Worm (Caenorhabditis elegans) whole organism, L1 larva: ENCODE data around the gene ZC412.5.

Source experiments
- C04F5.9 ChIP-seq: sonication (generic microtip); optimal IDR thresholded peaks from 2 replicates; lab custom pipeline; 2016; ENCODE audit warnings: missing genetic modification characterization, missing compliant biosample characterization
- C16A3.4 ChIP-seq: fragments of 150-350 bp; optimal IDR thresholded peaks from 2 replicates; lab custom pipeline; 2014; ENCODE audit warnings: missing biosample characterization, missing genetic modification characterization
- C34B4.2 ChIP-seq: sonication (generic microtip); optimal IDR thresholded peaks from 2 replicates; lab custom pipeline; 2017; ENCODE audit warnings: mild to moderate bottlenecking, missing genetic modification characterization, missing compliant biosample characterization
- alr-1 ChIP-seq: fragments of 200-800 bp; sonication (Bioruptor generic); optimal IDR thresholded peaks from 2 replicates; lab custom pipeline; 2018; ENCODE audit warnings: borderline replicate concordance, mild to moderate bottlenecking, missing genetic modification characterization, missing compliant biosample characterization
- blmp-1 ChIP-seq: fragments of 150-350 bp; optimal IDR thresholded peaks from 2 replicates; lab custom pipeline; 2014; ENCODE audit warnings: missing biosample characterization, missing genetic modification characterization
- ceh-8 ChIP-seq: fragments of 200-800 bp; sonication (Bioruptor generic); optimal IDR thresholded peaks from 2 replicates; lab custom pipeline; 2018; ENCODE audit warnings: mild to moderate bottlenecking, missing genetic modification characterization, moderate library complexity, missing compliant biosample characterization
- ceh-82 ChIP-seq, 3 experiments: fragments of 150-350 bp in 1 of 3; sonication (generic microtip) in 2 of 3; optimal IDR thresholded peaks; 2 replicates each; lab custom pipeline; 2014 to 2017; ENCODE audit warnings: missing biosample characterization in 3 of 3, missing genetic modification characterization in 3 of 3
- dpl-1 ChIP-seq, 3 experiments: fragments of 150-350 bp in 2 of 3; sonication (generic microtip) in 1 of 3; optimal IDR thresholded peaks; 2 replicates each; lab custom pipeline; 2014 to 2017; ENCODE audit warnings: missing biosample characterization in 3 of 3, missing genetic modification characterization in 3 of 3, missing genetic modification reagents in 3 of 3
- dsc-1 ChIP-seq: sonication (generic microtip); optimal IDR thresholded peaks from 2 replicates; lab custom pipeline; 2016; ENCODE audit warnings: mild to moderate bottlenecking, missing genetic modification characterization, missing compliant biosample characterization
- efl-1 ChIP-seq, 4 experiments: fragments of 150-350 bp; optimal IDR thresholded peaks in 3 of 4; peaks in 1 of 4; 1 replicate in 1 of 4; 2 replicates in 3 of 4; lab custom pipeline; 2014; ENCODE audit warnings: missing biosample characterization in 2 of 4, missing genetic modification characterization in 2 of 4, missing genetic modification reagents in 2 of 4
- egl-13 ChIP-seq: sonication (generic microtip); optimal IDR thresholded peaks from 2 replicates; lab custom pipeline; 2016; ENCODE audit warnings: missing genotype, missing genetic modification reagents, missing genetic modification characterization, missing compliant biosample characterization
- elt-2 ChIP-seq: sonication (generic microtip); optimal IDR thresholded peaks from 2 replicates; lab custom pipeline; 2016; ENCODE audit warnings: missing genetic modification characterization, mild to moderate bottlenecking, inconsistent platforms, missing compliant biosample characterization, missing genetic modification reagents
- elt-3 ChIP-seq, 6 experiments: fragments of 150-350 bp in 1 of 6; sonication (generic microtip); optimal IDR thresholded peaks; 2 replicates each; lab custom pipeline; 2017 to 2018; ENCODE audit warnings: missing biosample characterization in 6 of 6, missing genetic modification characterization in 6 of 6, inconsistent platforms in 1 of 6
- fkh-8 ChIP-seq: sonication (generic microtip); optimal IDR thresholded peaks from 2 replicates; lab custom pipeline; 2016; ENCODE audit warnings: mild to moderate bottlenecking, missing genetic modification characterization, missing compliant biosample characterization
- fos-1 ChIP-seq: fragments of 150-350 bp; optimal IDR thresholded peaks from 2 replicates; lab custom pipeline; 2014; ENCODE audit warnings: missing biosample characterization, missing genetic modification characterization
- hlh-17 ChIP-seq: fragments of 200-800 bp; sonication (Bioruptor generic); optimal IDR thresholded peaks from 2 replicates; lab custom pipeline; 2018; ENCODE audit warnings: missing genetic modification characterization, mild to moderate bottlenecking, missing compliant biosample characterization, moderate library complexity, borderline replicate concordance
- hpl-2 ChIP-seq: fragments of 150-350 bp; optimal IDR thresholded peaks from 2 replicates; lab custom pipeline; 2014; ENCODE audit warnings: missing biosample characterization, missing genetic modification reagents, missing genetic modification characterization
- irx-1 ChIP-seq: sonication (generic microtip); optimal IDR thresholded peaks from 2 replicates; lab custom pipeline; 2016; ENCODE audit warnings: missing genetic modification characterization, missing compliant biosample characterization
- jun-1 ChIP-seq: fragments of 150-350 bp; optimal IDR thresholded peaks from 2 replicates; lab custom pipeline; 2014; ENCODE audit warnings: missing biosample characterization, missing genetic modification reagents, missing genetic modification characterization
- lin-13 ChIP-seq: fragments of 150-350 bp; optimal IDR thresholded peaks from 2 replicates; lab custom pipeline; 2014; ENCODE audit warnings: missing biosample characterization, missing genetic modification reagents, missing genetic modification characterization
- lin-14 ChIP-seq: fragments of 200-800 bp; sonication (Bioruptor generic); optimal IDR thresholded peaks from 2 replicates; lab custom pipeline; 2018; ENCODE audit warnings: mild to moderate bottlenecking, missing genetic modification characterization, moderate library complexity, missing compliant biosample characterization
- lin-35 ChIP-seq, 2 experiments: fragments of 150-350 bp; optimal IDR thresholded peaks; 2 replicates each; lab custom pipeline; 2014; ENCODE audit warnings: missing biosample characterization in 2 of 2, missing genetic modification characterization in 2 of 2, missing genetic modification reagents in 2 of 2
- lir-3 ChIP-seq: sonication (generic microtip); optimal IDR thresholded peaks from 2 replicates; lab custom pipeline; 2016; ENCODE audit warnings: mild to moderate bottlenecking, missing genetic modification characterization, moderate library complexity, missing compliant biosample characterization; ENCODE audit not compliant: poor library complexity
- mab-9 ChIP-seq: fragments of 200-800 bp; sonication (Bioruptor generic); IDR thresholded peaks from 2 replicates; pipeline ENCODE4 v1.3.6; 2022; ENCODE audit warnings: missing genetic modification reagents, missing genetic modification characterization, missing compliant biosample characterization
- mdl-1 ChIP-seq, 2 experiments: fragments of 150-350 bp; optimal IDR thresholded peaks; 2 replicates each; lab custom pipeline; 2014 to 2017; ENCODE audit warnings: missing biosample characterization in 2 of 2, missing genetic modification characterization in 2 of 2, inconsistent platforms in 1 of 2
- nhr-11 ChIP-seq: fragments of 150-350 bp; optimal IDR thresholded peaks from 2 replicates; lab custom pipeline; 2014; ENCODE audit warnings: missing biosample characterization, missing genetic modification characterization
- nhr-19 ChIP-seq: fragments of 200-800 bp; sonication (Bioruptor generic); conservative IDR thresholded peaks from 2 replicates; pipeline ENCODE4 v1.3.6; 2022; ENCODE audit warnings: missing genetic modification characterization, missing compliant biosample characterization
- nhr-20 ChIP-seq: sonication (generic microtip); optimal IDR thresholded peaks from 2 replicates; lab custom pipeline; 2016; ENCODE audit warnings: mild to moderate bottlenecking, missing genetic modification characterization, missing compliant biosample characterization
- nhr-47 ChIP-seq: sonication (generic microtip); optimal IDR thresholded peaks from 2 replicates; lab custom pipeline; 2016; ENCODE audit warnings: mild to moderate bottlenecking, missing genetic modification characterization, moderate library complexity, missing compliant biosample characterization
- nhr-71 ChIP-seq: sonication (generic microtip); optimal IDR thresholded peaks from 2 replicates; lab custom pipeline; 2016; ENCODE audit warnings: mild to moderate bottlenecking, missing genetic modification characterization, moderate library complexity, missing compliant biosample characterization
- nhr-77 ChIP-seq: fragments of 150-350 bp; optimal IDR thresholded peaks from 2 replicates; lab custom pipeline; 2014; ENCODE audit warnings: missing biosample characterization, missing genetic modification characterization
- nhr-85 ChIP-seq: sonication (generic microtip); peaks from one replicate; lab custom pipeline; 2016; ENCODE audit warnings: missing genetic modification characterization, inconsistent platforms, missing compliant biosample characterization
- nhr-90 ChIP-seq: sonication (generic microtip); optimal IDR thresholded peaks from 2 replicates; lab custom pipeline; 2016; ENCODE audit warnings: mild to moderate bottlenecking, missing genetic modification characterization, missing compliant biosample characterization; ENCODE audit not compliant: poor library complexity
- pag-3 ChIP-seq: sonication (generic microtip); optimal IDR thresholded peaks from 2 replicates; lab custom pipeline; 2017; ENCODE audit warnings: missing genetic modification characterization, mild to moderate bottlenecking, missing compliant biosample characterization, antibody characterized with exemption, borderline replicate concordance; ENCODE audit not compliant: insufficient read depth
- pqm-1 ChIP-seq: sonication (generic microtip); optimal IDR thresholded peaks from 3 replicates; lab custom pipeline; 2017; ENCODE audit warnings: missing biosample characterization, missing genetic modification characterization
- rnt-1 ChIP-seq: sonication (generic microtip); optimal IDR thresholded peaks from 2 replicates; lab custom pipeline; 2016; ENCODE audit warnings: mild to moderate bottlenecking, missing genetic modification characterization, moderate library complexity, missing compliant biosample characterization
- skn-1 ChIP-seq: fragments of 150-350 bp; optimal IDR thresholded peaks from 2 replicates; lab custom pipeline; 2014; ENCODE audit warnings: missing biosample characterization, missing genetic modification characterization
- snpc-4 ChIP-seq: fragments of 150-350 bp; optimal IDR thresholded peaks from 2 replicates; lab custom pipeline; 2014; ENCODE audit warnings: missing biosample characterization, missing genetic modification characterization
- snu-23 ChIP-seq: sonication (generic microtip); optimal IDR thresholded peaks from 2 replicates; lab custom pipeline; 2016; ENCODE audit warnings: missing genetic modification characterization, missing compliant biosample characterization
- swsn-7 ChIP-seq: sonication (generic microtip); optimal IDR thresholded peaks from 2 replicates; lab custom pipeline; 2016; ENCODE audit warnings: missing genetic modification characterization, missing compliant biosample characterization
- tbx-2 ChIP-seq: sonication (generic microtip); optimal IDR thresholded peaks from 2 replicates; lab custom pipeline; 2016; ENCODE audit warnings: missing genetic modification characterization, missing compliant biosample characterization
- unc-130 ChIP-seq: fragments of 150-350 bp; optimal IDR thresholded peaks from 2 replicates; lab custom pipeline; 2017; ENCODE audit warnings: missing biosample characterization, missing genetic modification characterization, inconsistent platforms
- unc-30 ChIP-seq: sonication (generic microtip); optimal IDR thresholded peaks from 2 replicates; lab custom pipeline; 2017; ENCODE audit warnings: missing biosample characterization, missing genetic modification characterization
- vab-15 ChIP-seq: sonication (generic microtip); optimal IDR thresholded peaks from 2 replicates; lab custom pipeline; 2017; ENCODE audit warnings: missing genotype, mild to moderate bottlenecking, missing genetic modification characterization, missing compliant biosample characterization
- xbp-1 ChIP-seq: sonication (generic microtip); optimal IDR thresholded peaks from 2 replicates; lab custom pipeline; 2016; ENCODE audit warnings: missing genetic modification characterization, missing compliant biosample characterization
- zag-1 ChIP-seq: fragments of 150-350 bp; optimal IDR thresholded peaks from 2 replicates; lab custom pipeline; 2014; ENCODE audit warnings: missing biosample characterization, missing genetic modification characterization
- ztf-11 ChIP-seq, 2 experiments: sonication (generic microtip); optimal IDR thresholded peaks; 2 replicates each; lab custom pipeline; 2016 to 2017; ENCODE audit warnings: missing genetic modification characterization in 2 of 2, missing biosample characterization in 1 of 2, missing compliant biosample characterization in 1 of 2
- ztf-4 ChIP-seq: fragments of 150-350 bp; optimal IDR thresholded peaks from 2 replicates; lab custom pipeline; 2014; ENCODE audit warnings: missing biosample characterization, missing genetic modification characterization

ZC412.5 gene

DNA sequence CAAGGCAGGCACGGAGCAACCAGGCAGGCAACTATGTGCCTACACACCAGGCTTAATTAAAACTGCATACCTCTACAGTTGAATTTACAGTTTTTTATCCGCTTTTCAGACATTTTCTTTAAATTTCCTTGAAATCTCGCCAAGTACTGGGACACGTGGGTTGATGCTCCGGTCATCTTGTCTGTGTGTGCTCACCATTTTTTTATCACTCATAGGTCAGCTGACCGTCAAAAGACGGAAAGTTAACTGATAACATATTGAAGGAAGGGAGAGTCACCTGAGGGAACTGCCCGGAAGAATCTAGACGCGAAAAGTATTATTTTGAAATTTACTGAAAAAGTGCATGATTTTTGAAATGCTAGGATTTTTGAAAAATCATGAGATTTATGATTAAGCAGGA lies 24.7 kb downstream of the ZC412.5 start (continued):
- TF ChIP-seq lin-35 (GFP tag; optimal IDR thresholded peaks at IDR 0.05; lab: Kevin White, UChicago) = peak in 1 of 2 experiments; percentile 52
- TF ChIP-seq nhr-20 (tag; lab: Kevin White, UChicago) = peak; percentile 8
- TF ChIP-seq skn-1 = peak; percentile 49
- peak; percentile 3 for TF ChIP-seq C16A3.4 (tag; lab: Kevin White, UChicago)

DNA sequence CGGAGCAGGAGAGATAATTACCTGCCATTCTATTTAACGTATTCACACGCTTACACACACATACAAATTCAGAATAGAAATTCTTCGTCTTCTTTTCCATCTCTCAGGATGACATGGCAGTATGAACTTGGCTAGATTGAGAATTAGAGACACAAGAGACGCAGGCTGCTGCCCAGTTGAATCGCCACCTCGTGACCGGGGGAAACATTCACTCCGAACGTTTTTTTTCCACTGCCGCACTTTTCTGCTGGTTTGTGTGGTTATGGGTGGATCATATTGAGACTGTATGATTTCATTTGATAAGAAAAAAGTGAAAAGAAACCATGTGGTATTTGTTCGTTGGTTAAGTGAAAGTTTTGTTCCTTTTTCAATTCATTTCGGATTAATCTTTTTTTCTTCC lies 25.6 kb downstream of the ZC412.5 start:
- peak; percentile 46; the same call in 1 of the 2 replicates for TF ChIP-seq nhr-19 (GFP tag; lab: Robert Waterston, UW)
- TF ChIP-seq rnt-1 (tag; lab: Kevin White, UChicago) = peak; percentile 46
- TF ChIP-seq unc-130 (tag; lab: Kevin White, UChicago) = peak; percentile 73
- TF ChIP-seq jun-1 (tag; lab: Kevin White, UChicago) = peak; percentile 32
- TF ChIP-seq hpl-2 (GFP tag; lab: Kevin White, UChicago) = peak; percentile 12
- peak; percentile 78 for TF ChIP-seq pag-3 (tag; lab: Kevin White, UChicago)
- TF ChIP-seq nhr-11 (tag; lab: Kevin White, UChicago) = peak; percentile 27
- no peak for TF ChIP-seq ztf-11 (tag; optimal IDR thresholded peaks at IDR 0.05; lab: Kevin White, UChicago)
- TF ChIP-seq hlh-17 (GFP tag; lab: Kevin White, UChicago) = no peak
- peak; percentile 99 for TF ChIP-seq blmp-1 (tag; lab: Kevin White, UChicago)
- TF ChIP-seq egl-13 = peak; percentile 2
- TF ChIP-seq dsc-1 (tag; lab: Kevin White, UChicago) = no peak
- no peak for TF ChIP-seq C34B4.2 (tag; lab: Kevin White, UChicago)
- TF ChIP-seq snpc-4 = peak; percentile 23
- TF ChIP-seq ceh-82 (tag; optimal IDR thresholded peaks at IDR 0.05; lab: Kevin White, UChicago) = peak in 1 of 3 experiments; percentile 62
- peak; percentile 92 for TF ChIP-seq nhr-85
- TF ChIP-seq xbp-1 (tag; lab: Kevin White, UChicago) = peak; percentile 10
- TF ChIP-seq irx-1 = peak; percentile 6
- TF ChIP-seq fkh-8 (tag; lab: Kevin White, UChicago) = peak; percentile 36
- peak; percentile 62 for TF ChIP-seq tbx-2 (tag; lab: Kevin White, UChicago)
- peak; percentile 79 for TF ChIP-seq nhr-71
- TF ChIP-seq swsn-7 (tag; lab: Kevin White, UChicago) = peak; percentile 17
- peak; percentile 76 for TF ChIP-seq snu-23 (GFP tag; lab: Kevin White, UChicago)
- TF ChIP-seq zag-1 (tag; lab: Kevin White, UChicago) = no peak
- TF ChIP-seq lin-35 (GFP tag; optimal IDR thresholded peaks at IDR 0.05; lab: Kevin White, UChicago) = peak; percentile 51 to 79
- peak; percentile 81 for TF ChIP-seq nhr-20 (tag; lab: Kevin White, UChicago)
- no peak for TF ChIP-seq pqm-1 (tag; lab: Kevin White, UChicago)
- TF ChIP-seq elt-2 (tag; lab: Kevin White, UChicago) = peak; percentile 52
- TF ChIP-seq mab-9 = no peak
- peak; percentile 91 for TF ChIP-seq lin-14
- no peak for TF ChIP-seq ceh-8 (GFP tag; lab: Kevin White, UChicago)
- peak; percentile 12 to 50 (median 40) for TF ChIP-seq dpl-1 (GFP tag; optimal IDR thresholded peaks at IDR 0.05; lab: Kevin White, UChicago)
- TF ChIP-seq ztf-4 (tag; lab: Kevin White, UChicago) = no peak
- peak; percentile 24 for TF ChIP-seq fos-1
- no peak for TF ChIP-seq C04F5.9 (tag; lab: Kevin White, UChicago)
- TF ChIP-seq nhr-90 (tag; lab: Kevin White, UChicago) = peak; percentile 57
- peak in 1 of 2 experiments; percentile 83 for TF ChIP-seq mdl-1 (tag; optimal IDR thresholded peaks at IDR 0.05; lab: Kevin White, UChicago)
- TF ChIP-seq unc-30 (tag; lab: Kevin White, UChicago) = no peak
- peak; percentile 29 for TF ChIP-seq lir-3 (tag; lab: Kevin White, UChicago)
- peak; percentile 52 for TF ChIP-seq skn-1
- TF ChIP-seq efl-1 (optimal IDR thresholded peaks at IDR 0.05; lab: Kevin White, UChicago) = peak; percentile 27 to 43
- peak; percentile 20 to 84 for TF ChIP-seq efl-1 (GFP tag; optimal IDR thresholded peaks at IDR 0.05 in 1 of 2; lab: Kevin White, UChicago)
- no peak for TF ChIP-seq nhr-77 (tag; lab: Kevin White, UChicago)
- no peak for TF ChIP-seq alr-1
- TF ChIP-seq lin-13 = peak; percentile 61
- TF ChIP-seq C16A3.4 (tag; lab: Kevin White, UChicago) = peak; percentile 63
- TF ChIP-seq elt-3 (tag; optimal IDR thresholded peaks at IDR 0.05; lab: Kevin White, UChicago) = peak in 3 of 6 experiments; percentile 1 to 98 (median 83)
- peak; percentile 60 for TF ChIP-seq nhr-47 (tag; lab: Kevin White, UChicago)
- peak; percentile 55 for TF ChIP-seq vab-15
